Fruit fly (Drosophila melanogaster) whole organism, pupa: Measurements from ENCODE around the gene ksh.

Experiments
- CG10348 ChIP-seq: fragments of 200-800 bp; sonication (Bioruptor generic); IDR thresholded peaks from 2 replicates; pipeline ENCODE4 v1.3.6; 2022; ENCODE audit warnings: missing biosample characterization, missing genetic modification characterization
- CG12605 ChIP-seq: fragments of 200-800 bp; sonication (Bioruptor generic); IDR thresholded peaks from 2 replicates; pipeline ENCODE4 v1.3.6; 2022; ENCODE audit warnings: missing biosample characterization, missing genetic modification characterization
- CG14655 ChIP-seq: fragments of 200-800 bp; sonication (Bioruptor generic); optimal IDR thresholded peaks from 3 replicates; lab custom pipeline; 2017; ENCODE audit warnings: mild to moderate bottlenecking, missing biosample characterization, missing genetic modification reagents, missing genetic modification characterization
- CG32121 ChIP-seq: fragments of 200-800 bp; sonication (Bioruptor generic); IDR thresholded peaks from 2 replicates; pipeline ENCODE4 v1.3.6; 2022; ENCODE audit warnings: missing biosample characterization, missing genetic modification characterization
- CG4496 ChIP-seq: fragments of 200-800 bp; sonication (Bioruptor generic); IDR thresholded peaks from 3 replicates; pipeline ENCODE4 v1.3.6; 2022; ENCODE audit warnings: missing biosample characterization, missing genetic modification characterization
- CG8159 ChIP-seq: fragments of 200-800 bp; sonication (Bioruptor generic); optimal IDR thresholded peaks from 3 replicates; lab custom pipeline; 2018; ENCODE audit warnings: missing biosample characterization, mild to moderate bottlenecking, missing genetic modification characterization, moderate library complexity
- CG8301 ChIP-seq: fragments of 200-800 bp; sonication (Bioruptor generic); optimal IDR thresholded peaks from 2 replicates; lab custom pipeline; 2018; ENCODE audit warnings: missing biosample characterization, mild to moderate bottlenecking, missing genetic modification characterization
- CG9948 ChIP-seq: fragments of 200-800 bp; sonication (Bioruptor generic); optimal IDR thresholded peaks from 2 replicates; lab custom pipeline; 2018; ENCODE audit warnings: missing biosample characterization, mild to moderate bottlenecking, missing genetic modification characterization, moderate library complexity
- Pif1B ChIP-seq: fragments of 200-800 bp; sonication (Bioruptor generic); optimal IDR thresholded peaks from 3 replicates; lab custom pipeline; 2016; ENCODE audit warnings: missing biosample characterization, missing genetic modification characterization

DNA sequence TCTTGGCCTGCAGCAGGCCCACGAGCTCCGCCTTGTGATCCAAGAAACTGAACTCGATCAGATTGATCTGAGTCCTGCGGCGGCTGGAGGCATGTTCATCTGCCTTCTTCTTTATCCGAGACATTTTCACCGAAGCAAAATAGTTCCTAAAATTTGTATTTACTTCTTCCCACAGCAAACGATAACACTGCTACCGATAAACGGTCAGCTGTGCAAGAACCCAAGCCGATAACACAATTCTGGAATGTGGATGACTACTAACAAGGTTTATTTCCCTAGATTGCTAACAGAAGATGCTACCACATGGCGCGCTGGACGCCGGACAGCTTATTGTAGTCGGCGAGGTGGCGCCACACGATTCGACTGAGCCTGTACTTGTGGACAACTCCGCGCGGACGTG lies 15.7 kb downstream of the ksh start, which contains the start of gene CG32533:
- TF ChIP-seq CG9948 (tag; lab: Kevin White, UChicago), result no peak
- no peak for TF ChIP-seq CG8159 (tag; lab: Kevin White, UChicago)
- no peak for TF ChIP-seq CG32121 (GFP tag; lab: Robert Waterston, UW)
- TF ChIP-seq CG4496 (GFP tag; lab: Robert Waterston, UW), result no peak
- TF ChIP-seq CG8301 (tag; lab: Kevin White, UChicago), result no peak
- no peak for TF ChIP-seq CG10348 (GFP tag; lab: Robert Waterston, UW)
- no peak for TF ChIP-seq CG14655
- no peak for TF ChIP-seq CG12605 (GFP tag; lab: Robert Waterston, UW)
- no peak for TF ChIP-seq Pif1B (GFP tag; lab: Kevin White, UChicago)
